Fruit fly (Drosophila melanogaster) whole organism, embryonic: Measurements from ENCODE around the gene TBC1D16.

Experiments
- CG11456 ChIP-seq: fragments of 200-800 bp; sonication (Bioruptor generic); IDR thresholded peaks from 3 replicates; pipeline ENCODE4 v1.3.6; 2022; ENCODE audit warnings: missing biosample characterization, missing genetic modification characterization
- CG12071 ChIP-seq: fragments of 200-800 bp; sonication (Bioruptor generic); optimal IDR thresholded peaks from 3 replicates; lab custom pipeline; 2018; ENCODE audit warnings: missing biosample characterization, mild to moderate bottlenecking, missing genetic modification characterization
- CG14014 ChIP-seq: fragments of 200-800 bp; sonication (Bioruptor generic); IDR thresholded peaks from 2 replicates; pipeline ENCODE4 v1.3.6; 2022; ENCODE audit warnings: missing biosample characterization, missing genetic modification characterization
- CG14965 ChIP-seq: fragments of 200-800 bp; sonication (Bioruptor generic); optimal IDR thresholded peaks from 2 replicates; lab custom pipeline; 2016; ENCODE audit warnings: missing biosample characterization, missing genetic modification characterization, borderline replicate concordance
- CG15011 ChIP-seq: fragments of 200-800 bp; sonication (Bioruptor generic); optimal IDR thresholded peaks from 3 replicates; lab custom pipeline; 2018; ENCODE audit warnings: missing biosample characterization, mild to moderate bottlenecking, missing genetic modification characterization
- CG16813 ChIP-seq: fragments of 200-800 bp; sonication (Bioruptor generic); IDR thresholded peaks from 3 replicates; pipeline ENCODE4 v1.3.6; 2022; ENCODE audit warnings: missing biosample characterization, missing genetic modification characterization; ENCODE audit not compliant: partially characterized antibody
- CG17568 ChIP-seq: fragments of 200-800 bp; sonication (Bioruptor generic); optimal IDR thresholded peaks from 2 replicates; lab custom pipeline; 2018; ENCODE audit warnings: missing biosample characterization, mild to moderate bottlenecking, missing genetic modification characterization, moderate library complexity
- CG2889 ChIP-seq: fragments of 200-800 bp; sonication (Bioruptor generic); IDR thresholded peaks from 3 replicates; pipeline ENCODE4 v1.3.6; 2022; ENCODE audit warnings: missing biosample characterization, missing genetic modification characterization
- CG30020 ChIP-seq: fragments of 200-800 bp; optimal IDR thresholded peaks from 2 replicates; lab custom pipeline; 2019; ENCODE audit warnings: missing biosample characterization, mild to moderate bottlenecking, missing genetic modification characterization, moderate library complexity
- CG3065 ChIP-seq: fragments of 200-800 bp; sonication (Bioruptor generic); optimal IDR thresholded peaks from 2 replicates; lab custom pipeline; 2016; ENCODE audit warnings: missing biosample characterization, missing genetic modification characterization
- CG31224 ChIP-seq: fragments of 200-800 bp; sonication (Bioruptor generic); IDR thresholded peaks from 2 replicates; pipeline ENCODE4 v1.3.6; 2022; ENCODE audit warnings: missing biosample characterization, missing genetic modification characterization
- CG34376 ChIP-seq: fragments of 200-800 bp; sonication (Bioruptor generic); optimal IDR thresholded peaks from 2 replicates; lab custom pipeline; 2018; ENCODE audit warnings: missing biosample characterization, mild to moderate bottlenecking, missing genetic modification characterization
- CG6765 ChIP-seq: fragments of 200-800 bp; sonication (Bioruptor generic); optimal IDR thresholded peaks from 3 replicates; lab custom pipeline; 2017; ENCODE audit warnings: missing biosample characterization, mild to moderate bottlenecking, missing genetic modification characterization
- CG6854 ChIP-seq: fragments of 200-800 bp; sonication (Bioruptor generic); optimal IDR thresholded peaks from 3 replicates; lab custom pipeline; 2017; ENCODE audit warnings: missing biosample characterization, mild to moderate bottlenecking, missing genetic modification characterization
- CG7745 ChIP-seq: fragments of 200-800 bp; sonication (Bioruptor generic); optimal IDR thresholded peaks from 2 replicates; lab custom pipeline; 2018; ENCODE audit warnings: missing biosample characterization, mild to moderate bottlenecking, missing genetic modification characterization, moderate library complexity
- CG9876 ChIP-seq: fragments of 200-800 bp; sonication (Bioruptor generic); optimal IDR thresholded peaks from 2 replicates; lab custom pipeline; 2016; ENCODE audit warnings: missing biosample characterization, missing genetic modification characterization
- CoRest ChIP-seq: fragments of 200-800 bp; sonication (Bioruptor generic); optimal IDR thresholded peaks from 3 replicates; lab custom pipeline; 2018; ENCODE audit warnings: missing biosample characterization, mild to moderate bottlenecking, missing genetic modification characterization, moderate library complexity
- D19A ChIP-seq: fragments of 200-800 bp; optimal IDR thresholded peaks from 3 replicates; lab custom pipeline; 2019; ENCODE audit warnings: missing biosample characterization, mild to moderate bottlenecking, missing genetic modification characterization, moderate library complexity
- Doc3 ChIP-seq: fragments of 200-800 bp; sonication (Bioruptor generic); IDR thresholded peaks from 3 replicates; pipeline ENCODE4 v1.3.6; 2022; ENCODE audit warnings: missing biosample characterization, missing genetic modification characterization; ENCODE audit not compliant: partially characterized antibody
- Drgx ChIP-seq: fragments of 200-800 bp; sonication (Bioruptor generic); IDR thresholded peaks from 2 replicates; pipeline ENCODE4 v1.3.6; 2022; ENCODE audit warnings: missing biosample characterization, missing genetic modification characterization
- Fer3 ChIP-seq: fragments of 200-800 bp; sonication (Bioruptor generic); optimal IDR thresholded peaks from 2 replicates; lab custom pipeline; 2018; ENCODE audit warnings: missing biosample characterization, mild to moderate bottlenecking, missing genetic modification characterization, moderate library complexity
- Hmr ChIP-seq: fragments of 200-800 bp; sonication (Bioruptor generic); optimal IDR thresholded peaks from 3 replicates; lab custom pipeline; 2017; ENCODE audit warnings: mild to moderate bottlenecking, missing biosample characterization, missing genetic modification reagents, missing genetic modification characterization
- Kr ChIP-seq: fragments of 200-800 bp; sonication (Bioruptor generic); optimal IDR thresholded peaks from 2 replicates; lab custom pipeline; 2017; ENCODE audit warnings: missing biosample characterization, mild to moderate bottlenecking, missing genetic modification characterization
- Spps ChIP-seq: fragments of 200-800 bp; sonication (Bioruptor generic); optimal IDR thresholded peaks from 2 replicates; lab custom pipeline; 2018; ENCODE audit warnings: missing biosample characterization, mild to moderate bottlenecking, missing genetic modification characterization
- Sry-β ChIP-seq: fragments of 200-800 bp; sonication (Bioruptor generic); optimal IDR thresholded peaks from 2 replicates; lab custom pipeline; 2018; ENCODE audit warnings: missing biosample characterization, mild to moderate bottlenecking, missing genetic modification characterization, moderate library complexity
- TFAM ChIP-seq: fragments of 200-800 bp; sonication (Bioruptor generic); optimal IDR thresholded peaks from 2 replicates; lab custom pipeline; 2017; ENCODE audit warnings: missing biosample characterization, missing genetic modification characterization, inconsistent platforms
- Vsx1 ChIP-seq: fragments of 200-800 bp; sonication (Bioruptor generic); optimal IDR thresholded peaks from 2 replicates; lab custom pipeline; 2017; ENCODE audit warnings: missing biosample characterization, mild to moderate bottlenecking, missing genetic modification characterization, missing genetic modification reagents
- ab ChIP-seq: fragments of 200-800 bp; sonication (Bioruptor generic); optimal IDR thresholded peaks from 2 replicates; lab custom pipeline; 2016; ENCODE audit warnings: missing biosample characterization, missing genetic modification characterization
- az2 ChIP-seq: fragments of 200-800 bp; sonication (Bioruptor generic); optimal IDR thresholded peaks from 3 replicates; lab custom pipeline; 2016; ENCODE audit warnings: missing biosample characterization, missing genetic modification characterization
- bab2 ChIP-seq: fragments of 200-800 bp; sonication (Bioruptor generic); optimal IDR thresholded peaks from 2 replicates; lab custom pipeline; 2016; ENCODE audit warnings: missing biosample characterization, missing genetic modification characterization
- cas ChIP-seq: fragments of 200-800 bp; sonication (Bioruptor generic); IDR thresholded peaks from 2 replicates; pipeline ENCODE4 v1.3.6; 2022; ENCODE audit warnings: missing biosample characterization, missing genetic modification characterization
- eve ChIP-seq, 2 experiments: fragments of >200 bp; optimal IDR thresholded peaks; 2 replicates each; lab custom pipeline; 2017; ENCODE audit warnings: missing biosample characterization in 2 of 2, missing genetic modification characterization in 2 of 2
- fd64A ChIP-seq: fragments of 200-800 bp; sonication (Bioruptor generic); optimal IDR thresholded peaks from 3 replicates; lab custom pipeline; 2018; ENCODE audit warnings: missing biosample characterization, mild to moderate bottlenecking, missing genetic modification characterization
- gce ChIP-seq: fragments of 200-800 bp; sonication (Bioruptor generic); IDR thresholded peaks from 3 replicates; pipeline ENCODE4 v1.3.6; 2022; ENCODE audit warnings: missing biosample characterization, missing genetic modification characterization
- jigr1 ChIP-seq: fragments of 200-800 bp; sonication (Bioruptor generic); IDR thresholded peaks from 3 replicates; pipeline ENCODE4 v1.3.6; 2022; ENCODE audit warnings: missing biosample characterization, missing genetic modification characterization
- lbe ChIP-seq: fragments of 200-800 bp; sonication (Bioruptor generic); optimal IDR thresholded peaks from 2 replicates; lab custom pipeline; 2016; ENCODE audit warnings: missing biosample characterization, mild to moderate bottlenecking, missing genetic modification characterization
- lov ChIP-seq, 2 experiments: fragments of 200-800 bp in 1 of 2; fragments of >200 bp in 1 of 2; sonication (Bioruptor generic) in 1 of 2; IDR thresholded peaks in 1 of 2; optimal IDR thresholded peaks in 1 of 2; 2 replicates in 1 of 2; 3 replicates in 1 of 2; pipeline versions ENCODE4 v1.3.6 to Lab custom; 2017 to 2022; ENCODE audit warnings: missing biosample characterization in 1 of 2, missing genetic modification characterization in 1 of 2
- mam ChIP-seq: fragments of 200-800 bp; sonication (Bioruptor generic); optimal IDR thresholded peaks from 3 replicates; lab custom pipeline; 2016; ENCODE audit warnings: missing biosample characterization, missing genetic modification characterization
- mld ChIP-seq: fragments of 200-800 bp; sonication (Bioruptor generic); IDR thresholded peaks from 3 replicates; pipeline ENCODE4 v1.3.6; 2022; ENCODE audit warnings: missing biosample characterization, missing genetic modification characterization; ENCODE audit not compliant: partially characterized antibody
- nerfin-2 ChIP-seq: fragments of 200-800 bp; sonication (Bioruptor generic); IDR thresholded peaks from 2 replicates; pipeline ENCODE4 v1.3.6; 2022; ENCODE audit warnings: missing biosample characterization, missing genetic modification characterization; ENCODE audit not compliant: partially characterized antibody
- oc ChIP-seq: fragments of 200-800 bp; sonication (Bioruptor generic); optimal IDR thresholded peaks from 2 replicates; lab custom pipeline; 2018; ENCODE audit warnings: missing biosample characterization, mild to moderate bottlenecking, missing genetic modification characterization, moderate library complexity
- odd ChIP-seq: fragments of 200-800 bp; sonication (Bioruptor generic); optimal IDR thresholded peaks from 2 replicates; lab custom pipeline; 2017; ENCODE audit warnings: missing biosample characterization, mild to moderate bottlenecking, missing genetic modification characterization
- phol ChIP-seq: fragments of 200-800 bp; sonication (Bioruptor generic); optimal IDR thresholded peaks from 3 replicates; lab custom pipeline; 2018; ENCODE audit warnings: missing biosample characterization, mild to moderate bottlenecking, missing genetic modification characterization, moderate library complexity
- pita ChIP-seq: fragments of 200-800 bp; sonication (Bioruptor generic); optimal IDR thresholded peaks from 2 replicates; lab custom pipeline; 2017; ENCODE audit warnings: missing biosample characterization, mild to moderate bottlenecking, missing genetic modification characterization
- psq ChIP-seq: fragments of 200-800 bp; sonication (Bioruptor generic); optimal IDR thresholded peaks from 2 replicates; lab custom pipeline; 2017; ENCODE audit warnings: missing biosample characterization, missing genetic modification characterization
- repo ChIP-seq: fragments of 200-800 bp; sonication (Bioruptor generic); optimal IDR thresholded peaks from 2 replicates; lab custom pipeline; 2016; ENCODE audit warnings: missing biosample characterization, missing genetic modification characterization
- row ChIP-seq: fragments of 200-800 bp; sonication (Bioruptor generic); IDR thresholded peaks from 3 replicates; pipeline ENCODE4 v1.3.6; 2022; ENCODE audit warnings: missing biosample characterization, missing genetic modification characterization
- seq ChIP-seq: fragments of 200-800 bp; sonication (Bioruptor generic); IDR thresholded peaks from 2 replicates; pipeline ENCODE4 v1.3.6; 2022; ENCODE audit warnings: missing biosample characterization, missing genetic modification characterization
- slbo ChIP-seq: fragments of 200-800 bp; sonication (Bioruptor generic); IDR thresholded peaks from 2 replicates; pipeline ENCODE4 v1.3.6; 2022; ENCODE audit warnings: missing biosample characterization, missing genetic modification characterization
- sr ChIP-seq: fragments of 200-800 bp; sonication (Bioruptor generic); IDR thresholded peaks from 3 replicates; pipeline ENCODE4 v1.3.6; 2022; ENCODE audit warnings: missing biosample characterization, missing genetic modification characterization
- vnd ChIP-seq: fragments of 200-800 bp; sonication (Bioruptor generic); IDR thresholded peaks from 3 replicates; pipeline ENCODE4 v1.3.6; 2022; ENCODE audit warnings: missing biosample characterization, missing genetic modification characterization; ENCODE audit not compliant: partially characterized antibody

Gene TBC1D16

dm6 chr2L:10437317-10437716 is 1.9 kb upstream of the TBC1D16 start, which contains the start of gene STUB1 (continued):
- TF ChIP-seq CG9876 (GFP tag; lab: Kevin White, UChicago) (no peak), CG17568 (no peak), Hmr (GFP tag; lab: Kevin White, UChicago) (no peak), jigr1 (GFP tag; lab: Robert Waterston, UW) (no peak), CG6765 (GFP tag; lab: Kevin White, UChicago) (no peak), fd64A (GFP tag; lab: Kevin White, UChicago) (no peak), CG2889 (GFP tag; lab: Robert Waterston, UW) (no peak), bab2 (GFP tag; lab: Kevin White, UChicago) (no peak), repo (GFP tag; lab: Kevin White, UChicago) (peak; percentile 8), CG11456 (GFP tag; lab: Robert Waterston, UW) (no peak), CG31224 (GFP tag; lab: Robert Waterston, UW) (no peak), sr (GFP tag; lab: Robert Waterston, UW) (no peak), odd (GFP tag; lab: Kevin White, UChicago) (no peak), eve (GFP tag; optimal IDR thresholded peaks at IDR 0.05; lab: Kevin White, UChicago) (no peak), oc (no peak), TFAM (GFP tag; lab: Kevin White, UChicago) (no peak), Sry-β (GFP tag; lab: Kevin White, UChicago) (no peak), cas (GFP tag; lab: Robert Waterston, UW) (no peak), CG6854 (GFP tag; lab: Kevin White, UChicago) (no peak), gce (GFP tag; lab: Robert Waterston, UW) (no peak), mam (peak; percentile 43), lov (optimal IDR thresholded peaks at IDR 0.05; lab: Kevin White, UChicago) (no peak), lov (GFP tag; IDR thresholded peaks at IDR 0.05; lab: Robert Waterston, UW) (no peak), mld (GFP tag; lab: Robert Waterston, UW) (peak; percentile 98), Kr (GFP tag; lab: Kevin White, UChicago) (no peak), seq (GFP tag; lab: Robert Waterston, UW) (no peak), row (GFP tag; lab: Robert Waterston, UW) (peak; percentile 77), Spps (tag; lab: Kevin White, UChicago) (no peak), CoRest (tag; lab: Kevin White, UChicago) (peak; percentile 28), CG7745 (no peak), CG30020 (tag; lab: Kevin White, UChicago) (peak; percentile 62), Vsx1 (GFP tag; lab: Kevin White, UChicago) (no peak), phol (peak; percentile 19), D19A (tag; lab: Kevin White, UChicago) (no peak), CG15011 (no peak), CG34376 (peak; percentile 7), CG14965 (GFP tag; lab: Kevin White, UChicago) (no peak), vnd (GFP tag; lab: Robert Waterston, UW) (peak; percentile 98), CG3065 (GFP tag; lab: Kevin White, UChicago) (no peak), Doc3 (peak; percentile 97), slbo (GFP tag; lab: Robert Waterston, UW) (no peak; the same call in 1 of the 2 replicates), CG16813 (GFP tag; lab: Robert Waterston, UW) (peak; percentile 93), pita (no peak), nerfin-2 (peak; percentile 97), ab (GFP tag; lab: Kevin White, UChicago) (no peak), CG12071 (GFP tag; lab: Kevin White, UChicago) (no peak), CG14014 (0 out of 2 replicates have a peak, but pooled peaks have one; percentile 14), Fer3 (tag; lab: Kevin White, UChicago) (no peak), az2 (no peak), Drgx (no peak), psq (GFP tag; lab: Kevin White, UChicago) (no peak), lbe (GFP tag; lab: Kevin White, UChicago) (no peak)
